Worm (Caenorhabditis elegans) whole organism, L2 larva: ENCODE measurements around the gene T28A11.19.

Experiments used
- F13H6.1 ChIP-seq: sonication (generic microtip); optimal IDR thresholded peaks from 2 replicates; lab custom pipeline; 2016; ENCODE audit warnings: missing genetic modification characterization, missing compliant biosample characterization
- ZK546.5 ChIP-seq: sonication (generic microtip); optimal IDR thresholded peaks from 2 replicates; lab custom pipeline; 2017; ENCODE audit warnings: missing biosample characterization, missing genetic modification characterization
- ama-1 ChIP-seq: fragments of 150-350 bp; optimal IDR thresholded peaks from 2 replicates; lab custom pipeline; 2018; ENCODE audit warnings: inconsistent platforms
- ceh-82 ChIP-seq: fragments of 150-350 bp; optimal IDR thresholded peaks from 2 replicates; lab custom pipeline; 2014; ENCODE audit warnings: missing biosample characterization, missing genetic modification characterization
- lin-13 ChIP-seq: fragments of 150-350 bp; optimal IDR thresholded peaks from 2 replicates; lab custom pipeline; 2014; ENCODE audit warnings: missing biosample characterization, missing genetic modification reagents, missing genetic modification characterization
- lsy-2 ChIP-seq, 2 experiments: fragments of 150-350 bp in 1 of 2; sonication (generic microtip) in 1 of 2; optimal IDR thresholded peaks; 2 replicates each; lab custom pipeline; 2014 to 2017; ENCODE audit warnings: missing biosample characterization in 2 of 2, missing genetic modification characterization in 2 of 2
- nhr-10 ChIP-seq: sonication (generic microtip); optimal IDR thresholded peaks from 2 replicates; lab custom pipeline; 2017; ENCODE audit warnings: missing biosample characterization, missing genetic modification characterization
- nhr-11 ChIP-seq: fragments of 150-350 bp; optimal IDR thresholded peaks from 2 replicates; lab custom pipeline; 2014; ENCODE audit warnings: missing biosample characterization, missing genetic modification characterization
- nhr-23 ChIP-seq: fragments of 150-350 bp; optimal IDR thresholded peaks from 2 replicates; lab custom pipeline; 2014; ENCODE audit warnings: missing biosample characterization, missing genetic modification reagents, missing genetic modification characterization
- nhr-237 ChIP-seq: fragments of 150-350 bp; optimal IDR thresholded peaks from 2 replicates; lab custom pipeline; 2014; ENCODE audit warnings: missing biosample characterization, missing genetic modification characterization
- nhr-25 ChIP-seq: fragments of 150-350 bp; sonication (generic microtip); optimal IDR thresholded peaks from 3 replicates; lab custom pipeline; 2014; ENCODE audit warnings: missing biosample characterization, missing genetic modification characterization
- unc-39 ChIP-seq: fragments of 150-350 bp; optimal IDR thresholded peaks from 2 replicates; lab custom pipeline; 2014; ENCODE audit warnings: missing biosample characterization, missing genetic modification characterization
- ztf-4 ChIP-seq: fragments of 150-350 bp; optimal IDR thresholded peaks from 2 replicates; lab custom pipeline; 2014; ENCODE audit warnings: missing biosample characterization, missing genetic modification characterization

ce11 chrV:3289267-3289666 is 20.0 kb upstream of the T28A11.19 start, which contains the start of gene F35F10.6:
- TF ChIP-seq ceh-82 (tag; lab: Kevin White, UChicago), result no peak
- no peak for TF ChIP-seq ztf-4 (tag; lab: Kevin White, UChicago)
- no peak for TF ChIP-seq unc-39 (tag; lab: Kevin White, UChicago)
- no peak for TF ChIP-seq lsy-2 (tag; optimal IDR thresholded peaks at IDR 0.05; lab: Kevin White, UChicago)
- TF ChIP-seq ama-1 (lab: Kevin White, UChicago), result no peak
- no peak for TF ChIP-seq nhr-10 (tag; lab: Kevin White, UChicago)
- no peak for TF ChIP-seq F13H6.1
- no peak for TF ChIP-seq nhr-23
- TF ChIP-seq nhr-237 (tag; lab: Kevin White, UChicago), result no peak
- no peak for TF ChIP-seq nhr-25 (tag; lab: Kevin White, UChicago)
- no peak for TF ChIP-seq lin-13 (GFP tag; lab: Kevin White, UChicago)
- TF ChIP-seq nhr-11, result no peak
- no peak for TF ChIP-seq ZK546.5 (tag; lab: Kevin White, UChicago)
